Worm (Caenorhabditis elegans) whole organism, L4 larva: ENCODE results near the gene flp-23.

Source experiments
- F49E8.2 ChIP-seq: sonication (generic microtip); optimal IDR thresholded peaks from 2 replicates; lab custom pipeline; 2016; ENCODE audit warnings: missing compliant biosample characterization, mild to moderate bottlenecking, missing genetic modification characterization, borderline replicate concordance
- R02D3.7 ChIP-seq: fragments of 150-350 bp; sonication (generic microtip); optimal IDR thresholded peaks from 3 replicates; lab custom pipeline; 2014; ENCODE audit warnings: missing biosample characterization, missing genetic modification characterization
- T26A8.4 ChIP-seq: fragments of 200-800 bp; sonication (Bioruptor generic); IDR thresholded peaks from 2 replicates; pipeline ENCODE4 v1.3.6; 2022; ENCODE audit warnings: missing genetic modification characterization, missing compliant biosample characterization
- Y105C5A.15 ChIP-seq: fragments of 200-800 bp; sonication (Bioruptor generic); IDR thresholded peaks from 2 replicates; pipeline ENCODE4 v1.3.6; 2022; ENCODE audit warnings: missing genetic modification characterization, missing compliant biosample characterization
- aha-1 ChIP-seq: fragments of 150-350 bp; peaks from one replicate; lab custom pipeline; 2014; ENCODE audit warnings: missing biosample characterization, missing genetic modification characterization
- aly-2 ChIP-seq: sonication (generic microtip); optimal IDR thresholded peaks from 2 replicates; lab custom pipeline; 2018; ENCODE audit warnings: missing biosample characterization, missing genetic modification characterization
- ama-1 ChIP-seq: fragments of 150-350 bp; optimal IDR thresholded peaks from 2 replicates; lab custom pipeline; 2014; ENCODE audit warnings: inconsistent platforms, mixed read lengths
- arid-1 ChIP-seq: fragments of 200-800 bp; sonication (Bioruptor generic); conservative IDR thresholded peaks from 2 replicates; pipeline ENCODE4 v1.3.6; 2022; ENCODE audit warnings: missing genetic modification reagents, missing genetic modification characterization, missing compliant biosample characterization
- ceh-44 ChIP-seq: fragments of 200-800 bp; sonication (Bioruptor generic); IDR thresholded peaks from 2 replicates; pipeline ENCODE4 v1.3.6; 2022; ENCODE audit warnings: missing genetic modification reagents, missing genetic modification characterization, missing compliant biosample characterization
- ceh-82 ChIP-seq: sonication (generic microtip); optimal IDR thresholded peaks from 2 replicates; lab custom pipeline; 2017; ENCODE audit warnings: missing biosample characterization, missing genetic modification characterization
- cey-2 ChIP-seq: sonication (generic microtip); optimal IDR thresholded peaks from 3 replicates; lab custom pipeline; 2017; ENCODE audit warnings: missing genetic modification characterization, mild to moderate bottlenecking, missing compliant biosample characterization, antibody characterized with exemption, borderline replicate concordance; ENCODE audit not compliant: insufficient read depth
- ctbp-1 ChIP-seq: fragments of 200-800 bp; sonication (Bioruptor generic); IDR thresholded peaks from 2 replicates; pipeline ENCODE4 v1.3.6; 2022; ENCODE audit warnings: missing genetic modification reagents, missing genetic modification characterization, missing compliant biosample characterization
- dmd-6 ChIP-seq: fragments of 200-800 bp; sonication (Bioruptor generic); IDR thresholded peaks from 2 replicates; pipeline ENCODE4 v1.3.6; 2022; ENCODE audit warnings: missing genetic modification reagents, missing genetic modification characterization, missing compliant biosample characterization
- dmd-9 ChIP-seq: fragments of 200-800 bp; sonication (Bioruptor generic); IDR thresholded peaks from 2 replicates; pipeline ENCODE4 v1.3.6; 2022; ENCODE audit warnings: missing genetic modification reagents, missing genetic modification characterization, missing compliant biosample characterization
- duxl-1 ChIP-seq: sonication (generic microtip); optimal IDR thresholded peaks from 2 replicates; lab custom pipeline; 2016; ENCODE audit warnings: mild to moderate bottlenecking, missing genetic modification characterization, moderate library complexity, missing compliant biosample characterization; ENCODE audit not compliant: poor library complexity
- dve-1 ChIP-seq: sonication (generic microtip); optimal IDR thresholded peaks from 2 replicates; lab custom pipeline; 2017; ENCODE audit warnings: antibody characterized with exemption, mild to moderate bottlenecking, missing genetic modification characterization, missing compliant biosample characterization; ENCODE audit not compliant: insufficient read depth
- egl-27 ChIP-seq: sonication (generic microtip); optimal IDR thresholded peaks from 3 replicates; lab custom pipeline; 2017; ENCODE audit warnings: missing biosample characterization, missing genetic modification reagents, missing genetic modification characterization
- fkh-10 ChIP-seq: fragments of 150-350 bp; optimal IDR thresholded peaks from 2 replicates; lab custom pipeline; 2014; ENCODE audit warnings: missing biosample characterization, missing genetic modification reagents, missing genetic modification characterization
- fos-1 ChIP-seq: fragments of 150-350 bp; optimal IDR thresholded peaks from 2 replicates; lab custom pipeline; 2014; ENCODE audit warnings: missing biosample characterization, missing genetic modification characterization
- gei-8 ChIP-seq: fragments of 200-800 bp; sonication (Bioruptor generic); optimal IDR thresholded peaks from 2 replicates; lab custom pipeline; 2018; ENCODE audit warnings: mild to moderate bottlenecking, missing genetic modification characterization, missing compliant biosample characterization
- hif-1 ChIP-seq, 2 experiments: sonication (generic microtip); optimal IDR thresholded peaks; 2 replicates each; lab custom pipeline; 2016 to 2017; ENCODE audit warnings: missing compliant biosample characterization in 2 of 2, missing genetic modification characterization in 2 of 2, missing genetic modification reagents in 2 of 2, missing genotype in 2 of 2, mild to moderate bottlenecking in 1 of 2
- hlh-11 ChIP-seq: fragments of 200-800 bp; sonication (Bioruptor generic); optimal IDR thresholded peaks from 2 replicates; lab custom pipeline; 2018; ENCODE audit warnings: mild to moderate bottlenecking, missing genetic modification characterization, missing compliant biosample characterization
- lin-13 ChIP-seq: fragments of 150-350 bp; optimal IDR thresholded peaks from 2 replicates; lab custom pipeline; 2014; ENCODE audit warnings: missing biosample characterization, missing genetic modification reagents, missing genetic modification characterization
- lin-15B ChIP-seq: fragments of 150-350 bp; sonication (generic microtip); optimal IDR thresholded peaks from 3 replicates; lab custom pipeline; 2014; ENCODE audit warnings: missing biosample characterization, missing genetic modification characterization
- lin-29 ChIP-seq: fragments of 200-800 bp; sonication (Bioruptor generic); IDR thresholded peaks from 2 replicates; pipeline ENCODE4 v1.3.6; 2022; ENCODE audit warnings: missing genetic modification reagents, missing genetic modification characterization, missing compliant biosample characterization
- lin-38 ChIP-seq: fragments of 200-800 bp; sonication (Bioruptor generic); IDR thresholded peaks from 2 replicates; pipeline ENCODE4 v1.3.6; 2022; ENCODE audit warnings: missing genetic modification reagents, missing genetic modification characterization, missing compliant biosample characterization
- lir-3 ChIP-seq: sonication (generic microtip); optimal IDR thresholded peaks from 2 replicates; lab custom pipeline; 2016; ENCODE audit warnings: mild to moderate bottlenecking, missing genetic modification characterization, missing compliant biosample characterization
- lsy-2 ChIP-seq, 2 experiments: fragments of 150-350 bp in 1 of 2; sonication (generic microtip) in 1 of 2; optimal IDR thresholded peaks; 2 replicates each; lab custom pipeline; 2014 to 2017; ENCODE audit warnings: missing biosample characterization in 2 of 2, missing genetic modification characterization in 2 of 2
- mes-2 ChIP-seq: sonication (generic microtip); optimal IDR thresholded peaks from 2 replicates; lab custom pipeline; 2016; ENCODE audit warnings: missing genotype, mild to moderate bottlenecking, missing genetic modification characterization, missing compliant biosample characterization; ENCODE audit not compliant: poor library complexity, severe bottlenecking
- nhr-10 ChIP-seq: fragments of 150-350 bp; optimal IDR thresholded peaks from 2 replicates; lab custom pipeline; 2014; ENCODE audit warnings: missing biosample characterization, missing genetic modification characterization
- nhr-102 ChIP-seq: sonication (generic microtip); optimal IDR thresholded peaks from 2 replicates; lab custom pipeline; 2016; ENCODE audit warnings: mild to moderate bottlenecking, missing genetic modification characterization, moderate library complexity, missing compliant biosample characterization
- nhr-111 ChIP-seq: fragments of 200-800 bp; sonication (Bioruptor generic); optimal IDR thresholded peaks from 2 replicates; lab custom pipeline; 2018; ENCODE audit warnings: mild to moderate bottlenecking, missing genetic modification characterization, missing compliant biosample characterization
- nhr-237 ChIP-seq: sonication (generic microtip); optimal IDR thresholded peaks from 2 replicates; lab custom pipeline; 2017; ENCODE audit warnings: missing biosample characterization, missing genetic modification characterization
- nhr-25 ChIP-seq: sonication (generic microtip); optimal IDR thresholded peaks from 2 replicates; lab custom pipeline; 2017; ENCODE audit warnings: missing genetic modification characterization, mild to moderate bottlenecking, missing compliant biosample characterization, antibody characterized with exemption, moderate library complexity, borderline replicate concordance; ENCODE audit not compliant: insufficient read depth
- nhr-28 ChIP-seq: fragments of 150-350 bp; optimal IDR thresholded peaks from 2 replicates; lab custom pipeline; 2014; ENCODE audit warnings: missing biosample characterization, missing genetic modification characterization
- nhr-42 ChIP-seq: fragments of 200-800 bp; sonication (Bioruptor generic); IDR thresholded peaks from 2 replicates; pipeline ENCODE4 v1.3.6; 2022; ENCODE audit warnings: missing genetic modification characterization, missing compliant biosample characterization
- nhr-76 ChIP-seq: fragments of 150-350 bp; optimal IDR thresholded peaks from 2 replicates; lab custom pipeline; 2014; ENCODE audit warnings: missing biosample characterization, missing genetic modification characterization
- pqm-1 ChIP-seq: sonication (generic microtip); optimal IDR thresholded peaks from 2 replicates; lab custom pipeline; 2017; ENCODE audit warnings: missing biosample characterization, missing genetic modification characterization
- set-16 ChIP-seq: fragments of 200-800 bp; sonication (Bioruptor generic); IDR thresholded peaks from 2 replicates; pipeline ENCODE4 v1.3.6; 2022; ENCODE audit warnings: missing genetic modification reagents, missing genetic modification characterization, missing compliant biosample characterization
- snpc-1.2 ChIP-seq: fragments of 200-800 bp; sonication (Bioruptor generic); IDR thresholded peaks from 2 replicates; pipeline ENCODE4 v1.3.6; 2022; ENCODE audit warnings: missing genetic modification reagents, missing genetic modification characterization, missing compliant biosample characterization
- spr-1 ChIP-seq: sonication (generic microtip); optimal IDR thresholded peaks from 2 replicates; lab custom pipeline; 2016; ENCODE audit warnings: mild to moderate bottlenecking, missing genetic modification characterization, missing compliant biosample characterization
- tra-1 ChIP-seq: fragments of 200-800 bp; sonication (Bioruptor generic); IDR thresholded peaks from 2 replicates; pipeline ENCODE4 v1.3.6; 2022; ENCODE audit warnings: missing genetic modification reagents, missing genetic modification characterization, missing compliant biosample characterization
- vab-7 ChIP-seq: fragments of 200-800 bp; sonication (Bioruptor generic); IDR thresholded peaks from 2 replicates; pipeline ENCODE4 v1.3.6; 2022; ENCODE audit warnings: missing genetic modification reagents, missing genetic modification characterization, missing compliant biosample characterization
- zag-1 ChIP-seq: fragments of 150-350 bp; optimal IDR thresholded peaks from 2 replicates; lab custom pipeline; 2014; ENCODE audit warnings: missing biosample characterization, missing genetic modification characterization
- zfp-3 ChIP-seq: fragments of 200-800 bp; sonication (Bioruptor generic); conservative IDR thresholded peaks from 2 replicates; pipeline ENCODE4 v1.3.6; 2022; ENCODE audit warnings: missing genetic modification reagents, missing genetic modification characterization, missing compliant biosample characterization

Gene flp-23

DNA sequence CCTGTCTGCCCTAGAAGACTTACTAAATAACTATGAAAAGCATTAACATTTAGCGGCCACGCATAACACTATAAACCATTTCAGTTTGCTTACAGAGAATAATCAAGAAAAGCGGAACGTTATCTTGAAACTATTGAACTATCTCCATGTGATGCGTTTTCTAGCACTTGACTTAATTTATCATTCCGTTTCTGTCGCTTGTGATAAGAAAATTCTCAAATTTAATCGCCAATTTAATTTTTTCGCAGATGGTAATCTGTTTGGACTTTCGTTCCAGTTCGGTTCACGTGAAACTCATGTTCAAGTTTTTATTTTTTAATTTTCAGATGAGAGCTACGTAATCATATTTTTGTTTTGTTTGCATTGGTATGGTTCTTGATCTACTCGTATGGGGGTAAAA, 6.4 kb downstream of the flp-23 start (continued):
- TF ChIP-seq hlh-11: peak; percentile 87
- no peak for TF ChIP-seq arid-1 (GFP tag; lab: Robert Waterston, UW)
- TF ChIP-seq duxl-1 (tag; lab: Kevin White, UChicago): no peak
- TF ChIP-seq pqm-1 (tag; lab: Kevin White, UChicago): peak; percentile 78
- no peak for TF ChIP-seq dmd-9 (GFP tag; lab: Robert Waterston, UW)
- TF ChIP-seq, all 104 proteins: peak for 20

DNA sequence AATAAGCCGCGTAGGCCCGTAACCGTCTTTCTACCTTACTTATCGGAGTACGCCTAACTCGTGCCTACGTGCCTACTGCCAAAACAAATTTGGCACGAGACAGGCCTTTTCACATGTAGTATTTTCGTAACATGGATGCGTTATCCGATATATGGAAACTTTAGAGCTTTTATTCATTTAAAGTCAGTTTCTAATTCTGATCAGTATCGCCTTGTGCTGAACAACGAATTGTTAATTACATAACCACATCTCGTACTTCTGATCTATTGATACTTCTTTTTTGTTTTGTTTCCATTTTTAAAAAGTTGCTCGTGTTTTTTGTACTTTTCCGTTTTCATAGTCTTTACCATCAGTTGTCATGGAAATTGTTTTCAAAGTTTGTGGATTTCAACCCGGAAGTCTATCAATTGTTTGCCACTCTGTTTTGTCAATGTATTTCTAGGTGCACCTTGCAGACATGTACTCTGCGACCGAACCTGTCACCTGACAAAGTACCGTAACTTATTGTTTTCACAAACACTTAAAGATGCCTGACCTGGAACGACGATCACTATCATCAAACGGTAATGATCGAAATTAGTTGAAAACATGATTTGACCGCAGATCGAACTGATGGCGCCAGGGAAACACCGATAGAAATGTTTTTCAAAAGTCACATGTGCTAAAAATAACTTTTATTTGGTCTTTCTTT, 7.3 kb downstream of the flp-23 start:
- TF ChIP-seq ama-1 (lab: Kevin White, UChicago) (no peak), aha-1 (peak; percentile 97), ceh-82 (tag; lab: Kevin White, UChicago) (no peak), lir-3 (no peak), dmd-6 (no peak), hif-1 (tag; optimal IDR thresholded peaks at IDR 0.05; lab: Kevin White, UChicago) (no peak), tra-1 (no peak), lin-13 (no peak), Y105C5A.15 (no peak)

ce11 chrIII:8658367-8658761, 7.8 kb downstream of the flp-23 start:
- TF ChIP-seq spr-1 (tag; lab: Kevin White, UChicago) (peak; percentile 72), nhr-111 (GFP tag; lab: Kevin White, UChicago) (no peak), dmd-9 (GFP tag; lab: Robert Waterston, UW) (no peak), set-16 (GFP tag; lab: Robert Waterston, UW) (peak; percentile 23; the same call in 1 of the 2 replicates), mes-2 (tag; lab: Kevin White, UChicago) (no peak), nhr-102 (tag; lab: Kevin White, UChicago) (peak; percentile 94), nhr-28 (peak; percentile 89), nhr-10 (tag; lab: Kevin White, UChicago) (peak; percentile 80), F49E8.2 (tag; lab: Kevin White, UChicago) (no peak), pqm-1 (tag; lab: Kevin White, UChicago) (peak; percentile 15), lin-29 (GFP tag; lab: Robert Waterston, UW) (no peak), aly-2 (no peak), vab-7 (GFP tag; lab: Robert Waterston, UW) (no peak), lin-15B (tag; lab: Kevin White, UChicago) (no peak), zag-1 (tag; lab: Kevin White, UChicago) (no peak), snpc-1.2 (no peak), nhr-42 (peak; percentile 60; the same call in 1 of the 2 replicates), aha-1 (peak; percentile 70), gei-8 (GFP tag; lab: Kevin White, UChicago) (peak; percentile 84), nhr-25 (peak; percentile 72), lin-38 (peak; percentile 49), dmd-6 (peak; percentile 93), hif-1 (tag; optimal IDR thresholded peaks at IDR 0.05; lab: Kevin White, UChicago) (peak; percentile 88 to 90), dve-1 (tag; lab: Kevin White, UChicago) (peak; percentile 96), ama-1 (lab: Kevin White, UChicago) (peak; percentile 79), R02D3.7 (tag; lab: Kevin White, UChicago) (no peak), egl-27 (tag; lab: Kevin White, UChicago) (peak; percentile 68), lir-3 (no peak), fos-1 (tag; lab: Kevin White, UChicago) (no peak), lsy-2 (tag; optimal IDR thresholded peaks at IDR 0.05; lab: Kevin White, UChicago) (peak; percentile 74 to 87), nhr-237 (tag; lab: Kevin White, UChicago) (no peak), T26A8.4 (GFP tag; lab: Robert Waterston, UW) (peak; percentile 77; the same call in 1 of the 2 replicates), Y105C5A.15 (no peak), fkh-10 (no peak), nhr-76 (tag; lab: Kevin White, UChicago) (no peak), zfp-3 (GFP tag; lab: Robert Waterston, UW) (0 out of 2 replicates have a peak, but pooled peaks have one; percentile 70), ceh-44 (no peak), cey-2 (tag; lab: Kevin White, UChicago) (peak; percentile 90), ctbp-1 (GFP tag; lab: Robert Waterston, UW) (peak; percentile 71)
